Fruit fly (Drosophila melanogaster) whole organism, adult: ENCODE data around the gene CG31538.

Experiments used
- CG14711 ChIP-seq: fragments of 200-800 bp; sonication (Bioruptor generic); optimal IDR thresholded peaks from 2 replicates; lab custom pipeline; 2018; ENCODE audit warnings: missing biosample characterization, mild to moderate bottlenecking, missing genetic modification characterization, moderate library complexity
- CG5204 ChIP-seq: fragments of 200-800 bp; sonication (Bioruptor generic); optimal IDR thresholded peaks from 2 replicates; lab custom pipeline; 2016; ENCODE audit warnings: missing biosample characterization, missing genetic modification characterization
- CG7101 ChIP-seq: fragments of 200-800 bp; sonication (Bioruptor generic); optimal IDR thresholded peaks from 2 replicates; lab custom pipeline; 2018; ENCODE audit warnings: missing biosample characterization, mild to moderate bottlenecking, missing genetic modification characterization, moderate library complexity
- Crg-1 ChIP-seq: fragments of 200-800 bp; sonication (Bioruptor generic); optimal IDR thresholded peaks from 2 replicates; lab custom pipeline; 2016; ENCODE audit warnings: missing biosample characterization, missing genetic modification characterization
- cic ChIP-seq: fragments of 200-800 bp; sonication (Bioruptor generic); optimal IDR thresholded peaks from 2 replicates; lab custom pipeline; 2017; ENCODE audit warnings: missing biosample characterization, mild to moderate bottlenecking, missing genetic modification characterization, moderate library complexity
- cnc ChIP-seq, 2 experiments: fragments of >200 bp; optimal IDR thresholded peaks; 2 replicates each; lab custom pipeline; 2017
- kay ChIP-seq: fragments of 200-800 bp; sonication (Bioruptor generic); peaks from one replicate; lab custom pipeline; 2016; ENCODE audit warnings: missing biosample characterization, missing genetic modification characterization, borderline replicate concordance
- ovo ChIP-seq: fragments of 200-800 bp; sonication (Bioruptor generic); optimal IDR thresholded peaks from 2 replicates; lab custom pipeline; 2016; ENCODE audit warnings: missing biosample characterization, missing genetic modification characterization

dm6 chr3R:5290738-5291137 is 13.1 kb upstream of the CG31538 start:
- TF ChIP-seq CG7101 (no peak), ovo (no peak), CG5204 (GFP tag; lab: Kevin White, UChicago) (no peak), kay (no peak), CG14711 (tag; lab: Kevin White, UChicago) (no peak), Crg-1 (no peak), cic (GFP tag; lab: Kevin White, UChicago) (no peak), cnc (optimal IDR thresholded peaks at IDR 0.05; lab: Kevin White, UChicago) (no peak)
